Fruit fly (Drosophila melanogaster): Measurements from ENCODE around the gene Dnah3.

Gene Dnah3

DNA sequence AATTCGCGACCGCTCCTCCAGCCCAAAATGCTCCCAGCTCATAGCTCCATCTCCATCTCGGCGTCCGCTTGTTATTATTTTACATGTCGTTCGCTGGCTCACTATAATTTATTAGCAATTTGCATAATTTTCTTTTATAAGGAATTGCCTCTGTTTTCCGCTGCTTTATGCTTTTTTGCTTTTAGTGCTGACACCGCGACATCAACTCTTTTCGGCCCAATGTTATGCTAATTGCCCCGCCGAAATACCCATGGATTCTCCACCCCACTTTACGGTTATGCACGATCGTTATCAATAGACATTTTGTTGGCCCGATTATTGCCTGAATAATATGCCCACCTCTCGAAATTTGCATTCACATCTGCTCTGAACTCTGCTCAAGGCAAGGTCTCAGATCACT lies 5.9 kb upstream of the Dnah3 start:
- no peak for TF ChIP-seq lola (GFP tag; optimal IDR thresholded peaks at IDR 0.05)

DNA sequence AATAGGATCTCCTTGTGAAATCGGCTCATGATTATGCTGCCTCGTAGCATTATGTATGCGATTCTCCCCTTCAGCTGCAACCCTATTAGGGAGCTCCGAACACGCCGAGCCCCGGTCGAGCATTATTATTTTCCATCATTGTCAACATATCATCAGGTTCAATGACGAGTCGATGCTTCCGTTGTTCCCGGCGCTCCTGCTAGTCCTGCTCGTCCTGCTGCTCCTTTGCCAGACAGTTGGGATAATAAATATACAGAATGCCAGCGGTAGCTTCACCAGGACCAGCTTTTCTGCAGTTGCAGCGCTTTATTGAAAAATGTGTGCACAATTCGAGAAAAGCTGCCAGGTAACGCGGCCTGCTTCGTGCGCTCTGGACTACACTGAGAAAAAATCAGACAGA lies 699 bp upstream of the Dnah3 start, which contains the start of gene CG32235:
Gene CG32235 (minus strand): TSS at position 101 of the 400 bp plus-strand sequence.
- TF ChIP-seq Vsx2 (GFP tag; optimal IDR thresholded peaks at IDR 0.05; ENCODE audit: partially characterized antibody) = no peak
- no peak for TF ChIP-seq sv (GFP tag; optimal IDR thresholded peaks at IDR 0.05)
- TF ChIP-seq ey (GFP tag; optimal IDR thresholded peaks at IDR 0.05) = no peak
- no peak for TF ChIP-seq sage (GFP tag; optimal IDR thresholded peaks at IDR 0.05)
- no peak for TF ChIP-seq usp (GFP tag; optimal IDR thresholded peaks at IDR 0.05)
- TF ChIP-seq Dif (GFP tag; optimal IDR thresholded peaks at IDR 0.05; ENCODE audit: partially characterized antibody) = no peak
- no peak for TF ChIP-seq rgr (GFP tag; optimal IDR thresholded peaks at IDR 0.05)
- TF ChIP-seq Jra (GFP tag; optimal IDR thresholded peaks at IDR 0.05) = no peak
- TF ChIP-seq Hr83 (GFP tag; optimal IDR thresholded peaks at IDR 0.05; ENCODE audit: poor library complexity, severe bottlenecking) = no peak
- TF ChIP-seq dmrt93B (GFP tag; optimal IDR thresholded peaks at IDR 0.05) = no peak
- no peak for TF ChIP-seq Abd-B (GFP tag; optimal IDR thresholded peaks at IDR 0.05)
- no peak for TF ChIP-seq Hnf4 (GFP tag; optimal IDR thresholded peaks at IDR 0.05)
- TF ChIP-seq Myc (optimal IDR thresholded peaks at IDR 0.05) = no peak
- TF ChIP-seq tai (GFP tag; optimal IDR thresholded peaks at IDR 0.05) = no peak
- no peak for TF ChIP-seq Sp1 (GFP tag; optimal IDR thresholded peaks at IDR 0.05)
- TF ChIP-seq br (GFP tag; optimal IDR thresholded peaks at IDR 0.05) = no peak

- TF ChIP-seq Mio (GFP tag; optimal IDR thresholded peaks at IDR 0.05) (no peak), Abd-B (GFP tag; optimal IDR thresholded peaks at IDR 0.05) (no peak), woc (GFP tag; optimal IDR thresholded peaks at IDR 0.05) (no peak), Vsx2 (GFP tag; optimal IDR thresholded peaks at IDR 0.05; ENCODE audit: partially characterized antibody) (no peak), CG9705 (GFP tag; optimal IDR thresholded peaks at IDR 0.05) (no peak), CG32264 (GFP tag; optimal IDR thresholded peaks at IDR 0.05) (no peak), sage (GFP tag; optimal IDR thresholded peaks at IDR 0.05) (no peak), Hr78 (GFP tag; optimal IDR thresholded peaks at IDR 0.05) (no peak), OdsH (GFP tag; optimal IDR thresholded peaks at IDR 0.05) (no peak), sv (GFP tag; optimal IDR thresholded peaks at IDR 0.05) (no peak), psq (GFP tag; optimal IDR thresholded peaks at IDR 0.05) (no peak), h (GFP tag; optimal IDR thresholded peaks at IDR 0.05) (no peak), GATAd (GFP tag; optimal IDR thresholded peaks at IDR 0.05) (no peak), HLH106 (tag; optimal IDR thresholded peaks at IDR 0.05) (no peak), rgr (GFP tag; optimal IDR thresholded peaks at IDR 0.05) (no peak), Dfd (GFP tag; optimal IDR thresholded peaks at IDR 0.05) (no peak)
Observed at dm6 chr3L:4896564-4896963, 35.5 kb downstream of the Dnah3 start, which contains the start of gene CG13705. Gene CG13705 (plus strand): TSS chr3L:4896864.

dm6 chr3L:4898647-4899046 lies 37.6 kb downstream of the Dnah3 start, which contains the start of gene hoka:
Gene hoka (plus strand): TSS chr3L:4898900.
- no peak for TF ChIP-seq Hnf4 (GFP tag; optimal IDR thresholded peaks at IDR 0.05)
- no peak for TF ChIP-seq woc (GFP tag; optimal IDR thresholded peaks at IDR 0.05)
- no peak for TF ChIP-seq OdsH (GFP tag; optimal IDR thresholded peaks at IDR 0.05)
- TF ChIP-seq fru (GFP tag; optimal IDR thresholded peaks at IDR 0.05) = no peak
- no peak for TF ChIP-seq br (GFP tag; optimal IDR thresholded peaks at IDR 0.05)
- no peak for TF ChIP-seq Rel (GFP tag; optimal IDR thresholded peaks at IDR 0.05)
- TF ChIP-seq Rel (tag; optimal IDR thresholded peaks at IDR 0.05) = no peak
- TF ChIP-seq psq (GFP tag; optimal IDR thresholded peaks at IDR 0.05) = no peak
- TF ChIP-seq GATAd (GFP tag; optimal IDR thresholded peaks at IDR 0.05) = no peak
- no peak for TF ChIP-seq HLH106 (tag; optimal IDR thresholded peaks at IDR 0.05)
- no peak for TF ChIP-seq Sp1 (GFP tag; optimal IDR thresholded peaks at IDR 0.05)
- TF ChIP-seq dl (GFP tag; optimal IDR thresholded peaks at IDR 0.05; ENCODE audit: insufficient read depth in 1 of 2, partially characterized antibody in 2 of 2) = no peak

DNA sequence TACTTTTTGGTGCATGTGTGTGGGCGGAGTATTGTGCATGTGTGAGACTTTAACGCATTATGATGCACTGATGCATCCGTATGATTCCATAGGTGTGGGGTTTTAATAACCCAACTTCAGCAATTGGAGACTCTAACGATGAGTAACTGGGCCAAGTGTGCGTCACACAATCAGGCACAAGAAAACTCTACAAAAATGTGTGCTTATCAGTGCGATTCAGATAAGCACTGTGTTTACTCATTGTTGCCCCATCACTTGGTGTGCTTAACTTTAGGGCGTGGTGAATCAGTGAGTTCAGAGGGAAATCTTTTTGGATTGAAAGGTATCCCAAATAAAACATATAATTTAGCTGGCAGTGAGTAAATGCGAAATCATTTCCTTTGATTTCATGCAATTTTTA lies 38.0 kb downstream of the Dnah3 start:
- TF ChIP-seq fru (GFP tag; optimal IDR thresholded peaks at IDR 0.05) (no peak), woc (GFP tag; optimal IDR thresholded peaks at IDR 0.05) (no peak)

Data from whole organism, wandering third instar larva.